Fruit fly (Drosophila melanogaster) whole organism, wandering third instar larva: ENCODE results near the gene Sirt1.

Experiments
- Abd-B ChIP-seq: fragments of >200 bp; optimal IDR thresholded peaks from 2 replicates; lab custom pipeline; 2017; ENCODE audit warnings: missing biosample characterization, missing genetic modification characterization
- CG32264 ChIP-seq: fragments of 200-800 bp; sonication (Bioruptor generic); optimal IDR thresholded peaks from 2 replicates; lab custom pipeline; 2016; ENCODE audit warnings: missing biosample characterization, missing genetic modification characterization
- Hr78 ChIP-seq: fragments of >200 bp; optimal IDR thresholded peaks from 2 replicates; lab custom pipeline; 2017; ENCODE audit warnings: missing biosample characterization, missing genetic modification characterization
- Mio ChIP-seq: sonication (Bioruptor generic); optimal IDR thresholded peaks from 2 replicates; lab custom pipeline; 2016; ENCODE audit warnings: missing biosample characterization, missing genetic modification characterization
- Myc ChIP-seq: fragments of >200 bp; optimal IDR thresholded peaks from 2 replicates; lab custom pipeline; 2017
- fru ChIP-seq: fragments of 200-800 bp; sonication (Bioruptor generic); optimal IDR thresholded peaks from 3 replicates; lab custom pipeline; 2016; ENCODE audit warnings: missing biosample characterization, mild to moderate bottlenecking, missing genetic modification characterization
- lola ChIP-seq: fragments of >200 bp; optimal IDR thresholded peaks from 2 replicates; lab custom pipeline; 2017; ENCODE audit warnings: missing biosample characterization, missing genetic modification characterization
- rgr ChIP-seq: fragments of 200-800 bp; sonication (Bioruptor generic); optimal IDR thresholded peaks from 3 replicates; lab custom pipeline; 2016; ENCODE audit warnings: missing biosample characterization, mild to moderate bottlenecking, missing genetic modification characterization

- TF ChIP-seq Hr78 (GFP tag; lab: Kevin White, UChicago) (no peak), CG32264 (no peak), Myc (lab: Kevin White, UChicago) (no peak), Mio (GFP tag; lab: Kevin White, UChicago) (no peak), lola (GFP tag; lab: Kevin White, UChicago) (no peak), fru (GFP tag; lab: Kevin White, UChicago) (no peak), Abd-B (GFP tag; lab: Kevin White, UChicago) (no peak), rgr (GFP tag; lab: Kevin White, UChicago) (peak; percentile 16)
These were observed 19.1 kb upstream of the Sirt1 start for dm6 chr2L:13146254-13146653.
